Fruit fly (Drosophila melanogaster): ENCODE results near the gene CG14662.

dm6 chr3R:5031881-5032280 is 47.8 kb upstream of the CG14662 start:
- TF ChIP-seq CG16863 (GFP tag; optimal IDR thresholded peaks at IDR 0.05) (no peak), ap (GFP tag; IDR thresholded peaks at IDR 0.05) (no peak), pho (GFP tag; optimal IDR thresholded peaks at IDR 0.05) (peak; percentile 3), Six4 (GFP tag; optimal IDR thresholded peaks at IDR 0.05) (no peak), Rx (GFP tag; IDR thresholded peaks at IDR 0.05) (no peak), CG6654 (GFP tag; optimal IDR thresholded peaks at IDR 0.05) (no peak), hkb (optimal IDR thresholded peaks at IDR 0.05) (no peak), hkb (GFP tag; IDR thresholded peaks at IDR 0.05) (no peak), B-H1 (GFP tag; IDR thresholded peaks at IDR 0.05) (no peak), Lpt (GFP tag; optimal IDR thresholded peaks at IDR 0.05) (no peak), pnt (GFP tag; optimal IDR thresholded peaks at IDR 0.05) (no peak)
